Fruit fly (Drosophila melanogaster) whole organism, embryonic: Measurements from ENCODE around the gene CG3764.

ENCODE experiments used
- ATbp ChIP-seq: fragments of 200-800 bp; sonication (Bioruptor generic); optimal IDR thresholded peaks from 2 replicates; lab custom pipeline; 2017; ENCODE audit warnings: missing biosample characterization, mild to moderate bottlenecking, missing genetic modification characterization, missing genetic modification reagents
- B-H1 ChIP-seq: fragments of 200-800 bp; sonication (Bioruptor generic); IDR thresholded peaks from 3 replicates; pipeline ENCODE4 v1.3.6; 2022; ENCODE audit warnings: missing biosample characterization, missing genetic modification characterization
- CG10366 ChIP-seq: fragments of 200-800 bp; sonication (Bioruptor generic); IDR thresholded peaks from 2 replicates; pipeline ENCODE4 v1.3.6; 2022; ENCODE audit warnings: missing biosample characterization, missing genetic modification characterization
- CG10543 ChIP-seq: fragments of 200-800 bp; sonication (Bioruptor generic); optimal IDR thresholded peaks from 3 replicates; lab custom pipeline; 2017; ENCODE audit warnings: missing biosample characterization, mild to moderate bottlenecking, missing genetic modification characterization, moderate library complexity
- CG11504 ChIP-seq: fragments of 200-800 bp; sonication (Bioruptor generic); optimal IDR thresholded peaks from 3 replicates; lab custom pipeline; 2019; ENCODE audit warnings: missing biosample characterization, mild to moderate bottlenecking, missing genetic modification characterization, moderate library complexity
- CG11696 ChIP-seq: fragments of 200-800 bp; sonication (Bioruptor generic); IDR thresholded peaks from 2 replicates; pipeline ENCODE4 v1.3.6; 2022; ENCODE audit warnings: missing biosample characterization, missing genetic modification characterization
- CG15073 ChIP-seq: fragments of 200-800 bp; sonication (Bioruptor generic); optimal IDR thresholded peaks from 2 replicates; lab custom pipeline; 2016; ENCODE audit warnings: missing biosample characterization, missing genetic modification characterization
- CG15269 ChIP-seq: fragments of 200-800 bp; sonication (Bioruptor generic); optimal IDR thresholded peaks from 2 replicates; lab custom pipeline; 2018; ENCODE audit warnings: missing biosample characterization, mild to moderate bottlenecking, missing genetic modification characterization, moderate library complexity
- CG1647 ChIP-seq: fragments of 200-800 bp; sonication (Bioruptor generic); optimal IDR thresholded peaks from 3 replicates; lab custom pipeline; 2016; ENCODE audit warnings: missing biosample characterization, missing genetic modification characterization
- CG17328 ChIP-seq: fragments of 200-800 bp; sonication (Bioruptor generic); IDR thresholded peaks from 2 replicates; pipeline ENCODE4 v1.3.6; 2022; ENCODE audit warnings: missing biosample characterization, missing genetic modification characterization
- CG2120 ChIP-seq: fragments of 200-800 bp; sonication (Bioruptor generic); optimal IDR thresholded peaks from 3 replicates; lab custom pipeline; 2016; ENCODE audit warnings: missing biosample characterization, missing genetic modification characterization
- CG5245 ChIP-seq: fragments of 200-800 bp; sonication (Bioruptor generic); optimal IDR thresholded peaks from 3 replicates; lab custom pipeline; 2016; ENCODE audit warnings: missing biosample characterization, missing genetic modification characterization
- CG6689 ChIP-seq: fragments of 200-800 bp; sonication (Bioruptor generic); IDR thresholded peaks from 2 replicates; pipeline ENCODE4 v1.3.6; 2022; ENCODE audit warnings: missing biosample characterization, missing genetic modification characterization
- CG7987 ChIP-seq: fragments of 200-800 bp; sonication (Bioruptor generic); optimal IDR thresholded peaks from 2 replicates; lab custom pipeline; 2018; ENCODE audit warnings: missing biosample characterization, mild to moderate bottlenecking, missing genetic modification characterization, moderate library complexity
- CG8089 ChIP-seq: fragments of 200-800 bp; sonication (Bioruptor generic); optimal IDR thresholded peaks from 3 replicates; lab custom pipeline; 2016; ENCODE audit warnings: missing biosample characterization, missing genetic modification characterization
- CG9215 ChIP-seq: fragments of 200-800 bp; sonication (Bioruptor generic); IDR thresholded peaks from 2 replicates; pipeline ENCODE4 v1.3.6; 2022; ENCODE audit warnings: missing biosample characterization, missing genetic modification characterization
- D19A ChIP-seq: fragments of 200-800 bp; optimal IDR thresholded peaks from 3 replicates; lab custom pipeline; 2019; ENCODE audit warnings: missing biosample characterization, mild to moderate bottlenecking, missing genetic modification characterization, moderate library complexity
- Dad ChIP-seq: fragments of 200-800 bp; sonication (Bioruptor generic); optimal IDR thresholded peaks from 3 replicates; lab custom pipeline; 2016; ENCODE audit warnings: missing biosample characterization, missing genetic modification characterization
- Dip3 ChIP-seq: fragments of 200-800 bp; sonication (Bioruptor generic); optimal IDR thresholded peaks from 3 replicates; lab custom pipeline; 2016; ENCODE audit warnings: missing biosample characterization, missing genetic modification characterization
- Fer3 ChIP-seq: fragments of 200-800 bp; sonication (Bioruptor generic); optimal IDR thresholded peaks from 2 replicates; lab custom pipeline; 2018; ENCODE audit warnings: missing biosample characterization, mild to moderate bottlenecking, missing genetic modification characterization, moderate library complexity
- HmgZ ChIP-seq: fragments of 200-800 bp; sonication (Bioruptor generic); optimal IDR thresholded peaks from 2 replicates; lab custom pipeline; 2018; ENCODE audit warnings: missing biosample characterization, mild to moderate bottlenecking, missing genetic modification characterization
- Hr51 ChIP-seq, 2 experiments: fragments of 200-800 bp; sonication (Bioruptor generic); optimal IDR thresholded peaks; 2 replicates in 1 of 2; 3 replicates in 1 of 2; lab custom pipeline; 2016 to 2018; ENCODE audit warnings: missing biosample characterization in 2 of 2, missing genetic modification characterization in 2 of 2, mild to moderate bottlenecking in 1 of 2, moderate library complexity in 1 of 2
- Hr78 ChIP-seq, 2 experiments: fragments of 200-800 bp in 1 of 2; fragments of >200 bp in 1 of 2; sonication (Bioruptor generic) in 1 of 2; optimal IDR thresholded peaks; 2 replicates each; lab custom pipeline; 2017 to 2019; ENCODE audit warnings: missing biosample characterization in 2 of 2, missing genetic modification characterization in 2 of 2, mild to moderate bottlenecking in 1 of 2, moderate library complexity in 1 of 2
- Lpt ChIP-seq: fragments of >200 bp; optimal IDR thresholded peaks from 2 replicates; lab custom pipeline; 2018; ENCODE audit warnings: missing biosample characterization, missing genetic modification characterization
- Med ChIP-seq: fragments of 200-800 bp; sonication (Bioruptor generic); peaks from one replicate; lab custom pipeline; 2016; ENCODE audit warnings: missing biosample characterization, missing genetic modification characterization, mild to moderate bottlenecking, inconsistent platforms, moderate library complexity
- NC2β ChIP-seq: fragments of 200-800 bp; sonication (Bioruptor generic); optimal IDR thresholded peaks from 2 replicates; lab custom pipeline; 2016; ENCODE audit warnings: missing biosample characterization, missing genetic modification characterization
- NFAT ChIP-seq: fragments of 200-800 bp; sonication (Bioruptor generic); IDR thresholded peaks from 2 replicates; pipeline ENCODE4 v1.3.6; 2022; ENCODE audit warnings: missing biosample characterization, missing genetic modification characterization
- Pdp1 ChIP-seq, 2 experiments: fragments of 200-800 bp; sonication (Bioruptor generic); optimal IDR thresholded peaks; 3 replicates each; lab custom pipeline; 2016; ENCODE audit warnings: missing biosample characterization in 2 of 2, missing genetic modification characterization in 2 of 2, mild to moderate bottlenecking in 1 of 2, moderate library complexity in 1 of 2
- Six4 ChIP-seq: fragments of 200-800 bp; sonication (Bioruptor generic); optimal IDR thresholded peaks from 2 replicates; lab custom pipeline; 2016; ENCODE audit warnings: missing biosample characterization, missing genetic modification characterization
- Xbp1 ChIP-seq: fragments of 200-800 bp; sonication (Bioruptor generic); optimal IDR thresholded peaks from 3 replicates; lab custom pipeline; 2016; ENCODE audit warnings: missing biosample characterization, mild to moderate bottlenecking, missing genetic modification characterization
- bcd ChIP-seq: fragments of 200-800 bp; sonication (Bioruptor generic); optimal IDR thresholded peaks from 2 replicates; lab custom pipeline; 2017; ENCODE audit warnings: missing biosample characterization, mild to moderate bottlenecking, missing genetic modification characterization
- exex ChIP-seq: fragments of 200-800 bp; sonication (Bioruptor generic); optimal IDR thresholded peaks from 4 replicates; lab custom pipeline; 2018; ENCODE audit warnings: missing biosample characterization, mild to moderate bottlenecking, missing genetic modification characterization, moderate library complexity
- fd96Cb ChIP-seq: fragments of 200-800 bp; sonication (Bioruptor generic); optimal IDR thresholded peaks from 2 replicates; lab custom pipeline; 2018; ENCODE audit warnings: missing biosample characterization, mild to moderate bottlenecking, missing genetic modification characterization, moderate library complexity
- gem ChIP-seq: fragments of 200-800 bp; sonication (Bioruptor generic); optimal IDR thresholded peaks from 2 replicates; lab custom pipeline; 2019; ENCODE audit warnings: missing biosample characterization, mild to moderate bottlenecking, missing genetic modification characterization, moderate library complexity
- hkb ChIP-seq, 2 experiments: fragments of 200-800 bp in 1 of 2; fragments of >200 bp in 1 of 2; sonication (Bioruptor generic) in 1 of 2; IDR thresholded peaks in 1 of 2; optimal IDR thresholded peaks in 1 of 2; 2 replicates each; pipeline versions ENCODE4 v1.3.6 to Lab custom; 2017 to 2022; ENCODE audit warnings: missing biosample characterization in 1 of 2, missing genetic modification characterization in 1 of 2
- jumu ChIP-seq: fragments of 200-800 bp; sonication (Bioruptor generic); optimal IDR thresholded peaks from 3 replicates; lab custom pipeline; 2016; ENCODE audit warnings: missing biosample characterization, missing genetic modification characterization
- lab ChIP-seq: fragments of 200-800 bp; sonication (Bioruptor generic); optimal IDR thresholded peaks from 3 replicates; lab custom pipeline; 2017; ENCODE audit warnings: missing biosample characterization, missing genetic modification characterization, mild to moderate bottlenecking, moderate library complexity, missing genetic modification reagents
- lola ChIP-seq, 3 experiments: fragments of >200 bp in 2 of 3; fragments of 200-800 bp in 1 of 3; sonication (Bioruptor generic) in 1 of 3; optimal IDR thresholded peaks; 2 replicates each; lab custom pipeline; 2017 to 2019; ENCODE audit warnings: missing biosample characterization in 3 of 3, missing genetic modification characterization in 3 of 3, mild to moderate bottlenecking in 1 of 3, moderate library complexity in 1 of 3
- otp ChIP-seq: fragments of 200-800 bp; sonication (Bioruptor generic); IDR thresholded peaks from 3 replicates; pipeline ENCODE4, ENCODE4 v1.3.6; 2022; ENCODE audit warnings: missing biosample characterization, missing genetic modification characterization
- row ChIP-seq: fragments of 200-800 bp; sonication (Bioruptor generic); IDR thresholded peaks from 3 replicates; pipeline ENCODE4 v1.3.6; 2022; ENCODE audit warnings: missing biosample characterization, missing genetic modification characterization
- seq ChIP-seq: fragments of 200-800 bp; sonication (Bioruptor generic); IDR thresholded peaks from 2 replicates; pipeline ENCODE4 v1.3.6; 2022; ENCODE audit warnings: missing biosample characterization, missing genetic modification characterization
- sisA ChIP-seq: fragments of 200-800 bp; sonication (Bioruptor generic); IDR thresholded peaks from 2 replicates; pipeline ENCODE4 v1.3.6; 2022; ENCODE audit warnings: missing biosample characterization, missing genetic modification characterization
- slbo ChIP-seq: fragments of 200-800 bp; sonication (Bioruptor generic); IDR thresholded peaks from 2 replicates; pipeline ENCODE4 v1.3.6; 2022; ENCODE audit warnings: missing biosample characterization, missing genetic modification characterization
- tgo ChIP-seq: fragments of 200-800 bp; sonication (Bioruptor generic); IDR thresholded peaks from 3 replicates; pipeline ENCODE4 v1.3.6; 2022; ENCODE audit warnings: missing biosample characterization, missing genetic modification characterization
- tin ChIP-seq: fragments of 200-800 bp; sonication (Bioruptor generic); optimal IDR thresholded peaks from 3 replicates; lab custom pipeline; 2016; ENCODE audit warnings: missing biosample characterization, missing genetic modification characterization
- tio ChIP-seq: fragments of 200-800 bp; sonication (Bioruptor generic); optimal IDR thresholded peaks from 2 replicates; lab custom pipeline; 2017; ENCODE audit warnings: missing biosample characterization, missing genetic modification characterization, inconsistent platforms

Gene CG3764

DNA sequence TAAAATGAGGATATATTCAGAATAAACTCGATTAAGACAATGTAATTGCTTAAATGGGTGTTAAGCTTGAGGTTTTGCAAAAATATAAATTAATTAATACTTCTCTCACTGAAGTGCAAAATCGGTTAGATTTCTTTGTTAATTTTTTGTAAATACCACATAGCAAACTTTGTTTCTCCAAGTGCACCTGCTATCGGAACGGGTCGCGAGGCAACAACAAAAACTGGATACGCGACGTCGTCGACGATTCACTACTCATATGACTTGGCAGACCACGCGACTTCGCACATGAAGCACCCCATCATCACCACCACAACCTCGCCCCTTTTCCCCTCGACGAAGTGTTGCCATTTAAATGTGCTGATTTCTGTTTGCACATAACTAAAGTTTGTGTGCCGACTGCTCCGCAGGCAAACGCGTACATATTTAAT is 5.3 kb downstream of the CG3764 start (continued):
- TF ChIP-seq NC2β (GFP tag; lab: Kevin White, UChicago) (no peak), tio (GFP tag; lab: Kevin White, UChicago) (peak; percentile 5), jumu (no peak), gem (peak; percentile 63), sisA (0 out of 2 replicates have a peak, but pooled peaks have one; percentile 15), Fer3 (peak; percentile 26), CG5245 (GFP tag; lab: Kevin White, UChicago) (no peak), slbo (GFP tag; lab: Robert Waterston, UW) (peak; percentile 76), row (GFP tag; lab: Robert Waterston, UW) (peak; percentile 56), Hr51 (GFP tag; optimal IDR thresholded peaks at IDR 0.05; lab: Kevin White, UChicago) (peak in 1 of 2 experiments; percentile 40), CG15073 (GFP tag; lab: Kevin White, UChicago) (no peak), CG8089 (GFP tag; lab: Kevin White, UChicago) (no peak), CG1647 (GFP tag; lab: Kevin White, UChicago) (peak; percentile 7), CG15269 (tag; lab: Kevin White, UChicago) (peak; percentile 43), Pdp1 (GFP tag; optimal IDR thresholded peaks at IDR 0.05; lab: Kevin White, UChicago) (peak in 1 of 2 experiments; percentile 17), CG11696 (peak; percentile 31; the same call in 1 of the 2 replicates), Dad (GFP tag; lab: Kevin White, UChicago) (no peak), CG10366 (peak; percentile 52; the same call in 1 of the 2 replicates), tin (GFP tag; lab: Kevin White, UChicago) (peak; percentile 14), Lpt (GFP tag; lab: Kevin White, UChicago) (no peak), Med (GFP tag; lab: Kevin White, UChicago) (peak; percentile 59), lab (GFP tag; lab: Kevin White, UChicago) (peak; percentile 53), CG10543 (GFP tag; lab: Kevin White, UChicago) (peak; percentile 47), tgo (GFP tag; lab: Robert Waterston, UW) (peak; percentile 38; the same call in 1 of the 3 replicates), Xbp1 (peak; percentile 52), exex (tag; lab: Kevin White, UChicago) (peak; percentile 28), CG9215 (GFP tag; lab: Robert Waterston, UW) (no peak; the same call in 1 of the 2 replicates), otp (GFP tag; lab: Robert Waterston, UW) (peak; percentile 40; the same call in 1 of the 3 replicates), CG11504 (tag; lab: Kevin White, UChicago) (peak; percentile 36), hkb (optimal IDR thresholded peaks at IDR 0.05; lab: Kevin White, UChicago) (no peak), hkb (GFP tag; IDR thresholded peaks at IDR 0.05; lab: Robert Waterston, UW) (peak; percentile 44; the same call in 1 of the 2 replicates), Dip3 (GFP tag; lab: Kevin White, UChicago) (peak; percentile 3), seq (GFP tag; lab: Robert Waterston, UW) (peak; percentile 51; the same call in 1 of the 2 replicates), HmgZ (tag; lab: Kevin White, UChicago) (peak; percentile 2), CG17328 (peak; percentile 29; the same call in 1 of the 2 replicates), NFAT (GFP tag; lab: Robert Waterston, UW) (peak; percentile 32; the same call in 1 of the 2 replicates), D19A (tag; lab: Kevin White, UChicago) (peak; percentile 13), bcd (GFP tag; lab: Kevin White, UChicago) (peak; percentile 25), ATbp (no peak), Hr78 (GFP tag; optimal IDR thresholded peaks at IDR 0.05; lab: Kevin White, UChicago) (no peak), B-H1 (peak; percentile 24; the same call in 2 of the 3 replicates), CG6689 (GFP tag; lab: Robert Waterston, UW) (peak; percentile 55), lola (GFP tag; optimal IDR thresholded peaks at IDR 0.05; lab: Kevin White, UChicago) (no peak), CG2120 (GFP tag; lab: Kevin White, UChicago) (peak; percentile 31), Six4 (GFP tag; lab: Kevin White, UChicago) (no peak), fd96Cb (peak; percentile 23), CG7987 (GFP tag; lab: Kevin White, UChicago) (no peak)
